Worm (Caenorhabditis elegans): ENCODE data around the gene K03B4.2.

The K03B4.2 gene

ce11 chrV:4672487-4672886, 15.3 kb upstream of the K03B4.2 start, which contains the start of gene K03B4.9:
TSS of gene K03B4.9 (minus strand) at chrV:4672587.
- TF ChIP-seq unc-62 (GFP tag; optimal IDR thresholded peaks at IDR 0.05): no peak

- no peak for TF ChIP-seq unc-62 (GFP tag; optimal IDR thresholded peaks at IDR 0.05)
Observed at ce11 chrV:4674506-4674905, 13.3 kb upstream of the K03B4.2 start, which contains the start of gene K03B4.8. TSS of gene K03B4.8 (minus strand) at chrV:4674606.

- TF ChIP-seq unc-62 (GFP tag; optimal IDR thresholded peaks at IDR 0.05): no peak
Observed at ce11 chrV:4676092-4676491, 11.7 kb upstream of the K03B4.2 start, which contains the start of gene K03B4.6. TSS of gene K03B4.6 (minus strand) at chrV:4676192.

- TF ChIP-seq unc-62 (GFP tag; optimal IDR thresholded peaks at IDR 0.05): no peak
Observed at ce11 chrV:4676812-4677211, 11.0 kb upstream of the K03B4.2 start.

- no peak for TF ChIP-seq unc-62 (GFP tag; optimal IDR thresholded peaks at IDR 0.05)
Observed at ce11 chrV:4681670-4682069, 6.1 kb upstream of the K03B4.2 start, which contains the start of gene K03B4.4. TSS of gene K03B4.4 (plus strand) at chrV:4681970.

- TF ChIP-seq unc-62 (GFP tag; optimal IDR thresholded peaks at IDR 0.05): no peak
Observed at ce11 chrV:4684137-4684536, 3.7 kb upstream of the K03B4.2 start.

- no peak for TF ChIP-seq unc-62 (GFP tag; optimal IDR thresholded peaks at IDR 0.05)
Observed at ce11 chrV:4686680-4687470, 919 bp upstream of the K03B4.2 start, which contains the start of gene taf-10. TSS of gene taf-10 (plus strand) at chrV:4687103.

- TF ChIP-seq unc-62 (GFP tag; optimal IDR thresholded peaks at IDR 0.05): no peak
Observed at ce11 chrV:4689234-4689633, 1.4 kb downstream of the K03B4.2 start, which contains the start of gene K03B4.1. TSS of gene K03B4.1 (plus strand) at chrV:4689330.

ce11 chrV:4691657-4692056, 3.9 kb downstream of the K03B4.2 start:
- no peak for TF ChIP-seq unc-62 (GFP tag; optimal IDR thresholded peaks at IDR 0.05)

- no peak for TF ChIP-seq unc-62 (GFP tag; optimal IDR thresholded peaks at IDR 0.05)
Observed at ce11 chrV:4692382-4693281, 4.8 kb downstream of the K03B4.2 start, which contains the start of gene cpg-8. TSS of gene cpg-8 (minus strand) at chrV:4692432.

- no peak for TF ChIP-seq unc-62 (GFP tag; optimal IDR thresholded peaks at IDR 0.05)
Observed at ce11 chrV:4693282-4693588, 5.4 kb downstream of the K03B4.2 start.

- TF ChIP-seq unc-62 (GFP tag; optimal IDR thresholded peaks at IDR 0.05): no peak
Observed at ce11 chrV:4694466-4695092, 6.8 kb downstream of the K03B4.2 start.

ce11 chrV:4698675-4699074, 10.9 kb downstream of the K03B4.2 start:
- no peak for TF ChIP-seq unc-62 (GFP tag; optimal IDR thresholded peaks at IDR 0.05)

ce11 chrV:4700189-4700588, 12.4 kb downstream of the K03B4.2 start, which contains the start of gene ZC266.1:
TSS of gene ZC266.1 (minus strand) at chrV:4700289.
- no peak for TF ChIP-seq unc-62 (GFP tag; optimal IDR thresholded peaks at IDR 0.05)

ce11 chrV:4707646-4708045, 19.9 kb downstream of the K03B4.2 start:
- no peak for TF ChIP-seq unc-62 (GFP tag; optimal IDR thresholded peaks at IDR 0.05)

- no peak for TF ChIP-seq unc-62 (GFP tag; optimal IDR thresholded peaks at IDR 0.05)
Observed at ce11 chrV:4710464-4710863, 22.7 kb downstream of the K03B4.2 start, which contains the start of gene oac-24. TSS of gene oac-24 (plus strand) at chrV:4710764.

All from whole organism, dauer.